Fruit fly (Drosophila melanogaster) whole organism: Measurements from ENCODE around the gene Fitm.

ENCODE experiments used
- CG8478 ChIP-seq: fragments of >200 bp; optimal IDR thresholded peaks from 2 replicates; lab custom pipeline; 2018; ENCODE audit warnings: inconsistent platforms
- Dll ChIP-seq: fragments of >200 bp; optimal IDR thresholded peaks from 2 replicates; lab custom pipeline; 2017
- EcR ChIP-seq, 2 experiments: fragments of >200 bp; optimal IDR thresholded peaks; 2 replicates each; lab custom pipeline; 2017; ENCODE audit warnings: missing biosample characterization in 2 of 2, missing genetic modification characterization in 2 of 2, missing genetic modification reagents in 2 of 2
- pan ChIP-seq: fragments of >200 bp; optimal IDR thresholded peaks from 2 replicates; lab custom pipeline; 2017
- psq ChIP-seq: fragments of >200 bp; optimal IDR thresholded peaks from 2 replicates; lab custom pipeline; 2017
- usp ChIP-seq: fragments of >200 bp; optimal IDR thresholded peaks from 2 replicates; lab custom pipeline; 2017; ENCODE audit warnings: missing biosample characterization, missing genetic modification characterization, mixed read lengths

Fitm gene

dm6 chr3L:5131245-5131644 is 14.6 kb downstream of the Fitm start, which contains the start of gene CG15212:
TSS of gene CG15212 (plus strand) at chr3L:5131545.
- TF ChIP-seq Dll (lab: Kevin White, UChicago): no peak
- no peak for TF ChIP-seq CG8478 (lab: Kevin White, UChicago)
- no peak for TF ChIP-seq psq (lab: Kevin White, UChicago)
- no peak for TF ChIP-seq pan
- TF ChIP-seq EcR (GFP tag; optimal IDR thresholded peaks at IDR 0.05; lab: Kevin White, UChicago): no peak
- TF ChIP-seq usp (GFP tag; lab: Kevin White, UChicago): no peak

dm6 chr3L:5130508-5130907 is 15.4 kb downstream of the Fitm start:
- TF ChIP-seq psq (lab: Kevin White, UChicago) (no peak), Dll (lab: Kevin White, UChicago) (no peak), usp (GFP tag; lab: Kevin White, UChicago) (no peak), EcR (GFP tag; optimal IDR thresholded peaks at IDR 0.05; lab: Kevin White, UChicago) (no peak), pan (no peak), CG8478 (lab: Kevin White, UChicago) (no peak)

- TF ChIP-seq pan (no peak), CG8478 (lab: Kevin White, UChicago) (no peak), EcR (GFP tag; optimal IDR thresholded peaks at IDR 0.05; lab: Kevin White, UChicago) (no peak), Dll (lab: Kevin White, UChicago) (no peak), usp (GFP tag; lab: Kevin White, UChicago) (no peak), psq (lab: Kevin White, UChicago) (no peak)
Observed at dm6 chr3L:5129199-5129598, 16.7 kb downstream of the Fitm start, which contains the start of gene CG4597. TSS of gene CG4597 (plus strand) at chr3L:5129499.

dm6 chr3L:5128214-5128613 is 17.6 kb downstream of the Fitm start:
- no peak for TF ChIP-seq psq (lab: Kevin White, UChicago)
- TF ChIP-seq pan: no peak
- TF ChIP-seq usp (GFP tag; lab: Kevin White, UChicago): no peak
- TF ChIP-seq CG8478 (lab: Kevin White, UChicago): no peak
- TF ChIP-seq EcR (GFP tag; optimal IDR thresholded peaks at IDR 0.05; lab: Kevin White, UChicago): no peak
- no peak for TF ChIP-seq Dll (lab: Kevin White, UChicago)

dm6 chr3L:5127609-5128008 is 18.3 kb downstream of the Fitm start:
- TF ChIP-seq pan: no peak
- TF ChIP-seq EcR (GFP tag; optimal IDR thresholded peaks at IDR 0.05; lab: Kevin White, UChicago): no peak
- no peak for TF ChIP-seq Dll (lab: Kevin White, UChicago)
- TF ChIP-seq psq (lab: Kevin White, UChicago): no peak

dm6 chr3L:5125202-5125601 is 20.7 kb downstream of the Fitm start:
- TF ChIP-seq Dll (lab: Kevin White, UChicago): no peak
- no peak for TF ChIP-seq EcR (GFP tag; optimal IDR thresholded peaks at IDR 0.05; lab: Kevin White, UChicago)
- TF ChIP-seq usp (GFP tag; lab: Kevin White, UChicago): no peak
- TF ChIP-seq pan: no peak
- TF ChIP-seq psq (lab: Kevin White, UChicago): no peak
- TF ChIP-seq CG8478 (lab: Kevin White, UChicago): no peak

dm6 chr3L:5102050-5102449 is 43.8 kb downstream of the Fitm start:
- no peak for TF ChIP-seq Dll (lab: Kevin White, UChicago)
- TF ChIP-seq psq (lab: Kevin White, UChicago): no peak
- no peak for TF ChIP-seq pan
- no peak for TF ChIP-seq CG8478 (lab: Kevin White, UChicago)
- TF ChIP-seq usp (GFP tag; lab: Kevin White, UChicago): no peak
- TF ChIP-seq EcR (GFP tag; optimal IDR thresholded peaks at IDR 0.05; lab: Kevin White, UChicago): no peak

dm6 chr3L:5096674-5097073 is 49.2 kb downstream of the Fitm start:
- no peak for TF ChIP-seq psq (lab: Kevin White, UChicago)
- no peak for TF ChIP-seq EcR (GFP tag; optimal IDR thresholded peaks at IDR 0.05; lab: Kevin White, UChicago)
- no peak for TF ChIP-seq Dll (lab: Kevin White, UChicago)
- TF ChIP-seq pan: no peak
- no peak for TF ChIP-seq usp (GFP tag; lab: Kevin White, UChicago)
- TF ChIP-seq CG8478 (lab: Kevin White, UChicago): no peak
